Worm (Caenorhabditis elegans) whole organism, young adult: ENCODE results near the gene dhhc-1.
A peak's percentile ranks its signal among the peaks of the same experiment; 100 is the strongest.

Source experiments
- B0261.1 ChIP-seq: sonication (generic microtip); optimal IDR thresholded peaks from 2 replicates; lab custom pipeline; 2016; ENCODE audit warnings: mild to moderate bottlenecking, missing genetic modification characterization, moderate library complexity, missing compliant biosample characterization
- C06A6.2 ChIP-seq: fragments of 200-800 bp; sonication (Bioruptor generic); conservative IDR thresholded peaks from 2 replicates; pipeline ENCODE4 v1.3.6; 2022; ENCODE audit warnings: missing genetic modification characterization, missing compliant biosample characterization
- F39B2.1 ChIP-seq: fragments of 200-800 bp; sonication (Bioruptor generic); IDR thresholded peaks from 2 replicates; pipeline ENCODE4 v1.3.6; 2022; ENCODE audit warnings: missing genetic modification reagents, missing genetic modification characterization, missing compliant biosample characterization
- Y53F4B.3 ChIP-seq: fragments of 200-800 bp; sonication (Bioruptor generic); IDR thresholded peaks from 2 replicates; pipeline ENCODE4 v1.3.6; 2022; ENCODE audit warnings: missing genetic modification reagents, missing genetic modification characterization, missing compliant biosample characterization
- Y79H2A.3 ChIP-seq: fragments of 200-800 bp; sonication (Bioruptor generic); conservative IDR thresholded peaks from 2 replicates; pipeline ENCODE4 v1.3.6; 2022; ENCODE audit warnings: missing genetic modification reagents, missing genetic modification characterization, missing compliant biosample characterization
- attf-3 ChIP-seq: fragments of 200-800 bp; sonication (Bioruptor generic); conservative IDR thresholded peaks from 2 replicates; pipeline ENCODE4 v1.3.6; 2022; ENCODE audit warnings: missing genetic modification reagents, missing genetic modification characterization, missing compliant biosample characterization
- cebp-2 ChIP-seq: fragments of 200-800 bp; sonication (Bioruptor generic); IDR thresholded peaks from 2 replicates; pipeline ENCODE4 v1.3.6; 2022; ENCODE audit warnings: missing genetic modification characterization, missing compliant biosample characterization
- ceh-40 ChIP-seq: fragments of 200-800 bp; sonication (Bioruptor generic); IDR thresholded peaks from 2 replicates; pipeline ENCODE4 v1.3.6; 2022; ENCODE audit warnings: missing genetic modification characterization, missing compliant biosample characterization
- ceh-58 ChIP-seq: fragments of 200-800 bp; sonication (Bioruptor generic); IDR thresholded peaks from 2 replicates; pipeline ENCODE4 v1.3.6; 2022; ENCODE audit warnings: missing genetic modification characterization, missing compliant biosample characterization
- ceh-79 ChIP-seq: sonication (generic microtip); optimal IDR thresholded peaks from 2 replicates; lab custom pipeline; 2017; ENCODE audit warnings: mild to moderate bottlenecking, missing genetic modification characterization, missing compliant biosample characterization
- dpl-1 ChIP-seq: fragments of 150-350 bp; optimal IDR thresholded peaks from 2 replicates; lab custom pipeline; 2014; ENCODE audit warnings: missing biosample characterization, missing genetic modification reagents, missing genetic modification characterization
- let-526 ChIP-seq: fragments of 200-800 bp; sonication (Bioruptor generic); IDR thresholded peaks from 2 replicates; pipeline ENCODE4 v1.3.6; 2022; ENCODE audit warnings: missing genetic modification reagents, missing genetic modification characterization, missing compliant biosample characterization
- lin-40 ChIP-seq: sonication (generic microtip); optimal IDR thresholded peaks from 2 replicates; lab custom pipeline; 2016; ENCODE audit warnings: missing genetic modification characterization, mild to moderate bottlenecking, missing compliant biosample characterization, missing genotype, missing genetic modification reagents
- lin-54 ChIP-seq: fragments of 200-800 bp; sonication (Bioruptor generic); optimal IDR thresholded peaks from 2 replicates; lab custom pipeline; 2018; ENCODE audit warnings: mild to moderate bottlenecking, missing genetic modification characterization, missing compliant biosample characterization
- madf-6 ChIP-seq: fragments of 200-800 bp; sonication (Bioruptor generic); IDR thresholded peaks from 2 replicates; pipeline ENCODE4 v1.3.6; 2022; ENCODE audit warnings: missing genetic modification reagents, missing genetic modification characterization, missing compliant biosample characterization
- mel-28 ChIP-seq: sonication (generic microtip); optimal IDR thresholded peaks from 2 replicates; lab custom pipeline; 2016; ENCODE audit warnings: borderline replicate concordance, mild to moderate bottlenecking, missing genetic modification characterization, missing compliant biosample characterization
- nhr-27 ChIP-seq: fragments of 200-800 bp; sonication (Bioruptor generic); optimal IDR thresholded peaks from 2 replicates; lab custom pipeline; 2018; ENCODE audit warnings: mild to moderate bottlenecking, missing genetic modification characterization, moderate library complexity, missing compliant biosample characterization
- nhr-80 ChIP-seq: sonication (generic microtip); optimal IDR thresholded peaks from 2 replicates; lab custom pipeline; 2016; ENCODE audit warnings: missing genetic modification characterization, missing compliant biosample characterization
- pha-4 ChIP-seq: fragments of 150-350 bp; sonication (generic microtip); optimal IDR thresholded peaks from 2 replicates; lab custom pipeline; 2014; ENCODE audit warnings: missing biosample characterization, missing genetic modification reagents, missing genetic modification characterization
- sdz-38 ChIP-seq: sonication (generic microtip); optimal IDR thresholded peaks from 2 replicates; lab custom pipeline; 2016; ENCODE audit warnings: missing genotype, missing genetic modification characterization, missing compliant biosample characterization
- snpc-1.1 ChIP-seq: sonication (generic microtip); optimal IDR thresholded peaks from 2 replicates; lab custom pipeline; 2017; ENCODE audit warnings: missing genetic modification characterization, mild to moderate bottlenecking, missing compliant biosample characterization, antibody characterized with exemption, moderate library complexity, missing genotype, missing genetic modification reagents; ENCODE audit not compliant: insufficient read depth
- snpc-4 ChIP-seq, 5 experiments: fragments of 150-350 bp in 1 of 5; sonication (generic microtip) in 4 of 5; optimal IDR thresholded peaks; 2 replicates each; lab custom pipeline; 2014 to 2018; ENCODE audit warnings: missing genetic modification characterization in 5 of 5, missing biosample characterization in 3 of 5, antibody characterized with exemption in 2 of 5, mild to moderate bottlenecking in 2 of 5, missing compliant biosample characterization in 2 of 5, missing genotype in 2 of 5, moderate library complexity in 2 of 5, missing genetic modification reagents in 1 of 5
- xnd-1 ChIP-seq: sonication (generic microtip); optimal IDR thresholded peaks from 2 replicates; lab custom pipeline; 2016; ENCODE audit warnings: missing genotype, missing genetic modification reagents, missing genetic modification characterization, missing compliant biosample characterization
- ztf-3 ChIP-seq: fragments of 200-800 bp; sonication (Bioruptor generic); optimal IDR thresholded peaks from 2 replicates; lab custom pipeline; 2018; ENCODE audit warnings: mild to moderate bottlenecking, missing genetic modification characterization, missing compliant biosample characterization

dhhc-1 gene

DNA sequence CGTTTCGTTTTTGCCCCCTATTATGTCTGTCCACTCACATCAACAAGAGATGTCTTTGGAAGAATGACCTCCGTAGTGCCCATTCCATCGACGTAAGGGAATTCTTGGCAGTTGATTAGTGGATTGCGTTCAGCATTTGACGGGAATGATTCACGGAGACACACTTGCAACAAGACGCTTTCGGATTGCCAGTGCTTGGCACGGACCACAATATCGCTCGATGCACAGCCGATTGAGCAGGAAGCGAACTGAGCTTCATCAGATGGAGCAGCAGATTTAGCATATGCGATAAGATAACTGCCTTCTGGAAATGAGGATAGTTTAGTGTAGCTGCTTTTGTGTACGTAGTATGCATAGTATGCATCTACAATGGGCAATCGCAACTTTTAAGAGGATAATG is 3.3 kb upstream of the dhhc-1 start:
- TF ChIP-seq lin-54 (GFP tag; lab: Kevin White, UChicago) (no peak), cebp-2 (GFP tag; lab: Robert Waterston, UW) (0 out of 2 replicates have a peak, but pooled peaks have one; percentile 24)

- peak; percentile 54 for TF ChIP-seq nhr-80 (tag; lab: Kevin White, UChicago)
- no peak for TF ChIP-seq F39B2.1
- TF ChIP-seq C06A6.2 = no peak
- TF ChIP-seq madf-6 (GFP tag; lab: Robert Waterston, UW) = no peak
- no peak for TF ChIP-seq mel-28 (tag; lab: Kevin White, UChicago)
- TF ChIP-seq, all 124 proteins: peak for 1
Observed at ce11 chrX:15097763-15098162, 2.5 kb downstream of the dhhc-1 start, which contains the start of gene F09B12.3. Gene F09B12.3, minus strand, starts transcription at chrX:15097954.

ce11 chrX:15096277-15096676 is 3.9 kb downstream of the dhhc-1 start:
- TF ChIP-seq nhr-80 (tag; lab: Kevin White, UChicago) (peak; percentile 62), ceh-40 (no peak), C06A6.2 (no peak), let-526 (GFP tag; lab: Robert Waterston, UW) (no peak), ceh-79 (tag; lab: Kevin White, UChicago) (no peak), sdz-38 (no peak), F39B2.1 (no peak)

ce11 chrX:15094973-15095372 is 5.2 kb downstream of the dhhc-1 start, which contains the start of gene F09B12.7:
Gene F09B12.7, minus strand, starts transcription at chrX:15095073.
- no peak for TF ChIP-seq pha-4
- no peak for TF ChIP-seq xnd-1 (tag; lab: Kevin White, UChicago)
- no peak for TF ChIP-seq Y53F4B.3

- TF ChIP-seq snpc-1.1 (tag; lab: Kevin White, UChicago) (peak; percentile 57), ztf-3 (no peak), snpc-4 (GFP tag; optimal IDR thresholded peaks at IDR 0.05; lab: Kevin White, UChicago) (peak; percentile 47), snpc-4 (tag; optimal IDR thresholded peaks at IDR 0.05; lab: Kevin White, UChicago) (peak in 3 of 4 experiments; percentile 20 to 87 (median 84)), nhr-27 (tag; lab: Kevin White, UChicago) (no peak)
Observed at ce11 chrX:15092775-15093386, 7.3 kb downstream of the dhhc-1 start.

- TF ChIP-seq Y79H2A.3 (no peak), nhr-80 (tag; lab: Kevin White, UChicago) (peak; percentile 78)
Observed at ce11 chrX:15089123-15089522, 11.1 kb downstream of the dhhc-1 start, which contains the start of gene flr-4. Gene flr-4, plus strand, starts transcription at chrX:15089397.

DNA sequence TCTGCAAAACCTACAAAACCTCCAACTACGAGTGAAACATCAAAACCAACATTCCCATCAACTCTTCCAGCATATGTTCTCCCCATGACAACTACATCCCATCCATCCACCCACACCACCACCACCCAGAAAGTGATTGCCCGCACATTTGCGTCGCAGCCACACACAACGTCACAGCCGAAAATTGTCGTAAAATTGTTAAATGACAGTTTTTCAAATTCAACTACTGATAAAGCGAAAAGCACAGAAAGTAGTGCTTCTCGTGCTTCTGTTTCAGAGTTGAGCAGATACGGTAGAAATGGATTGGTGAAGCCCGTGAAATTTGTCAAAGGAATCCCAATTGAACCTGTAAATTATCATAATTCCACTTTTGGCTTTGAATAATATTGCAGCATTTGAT is 12.5 kb downstream of the dhhc-1 start:
- TF ChIP-seq dpl-1 (GFP tag; lab: Kevin White, UChicago) (no peak), nhr-80 (tag; lab: Kevin White, UChicago) (peak; percentile 52)

- no peak for TF ChIP-seq lin-54 (GFP tag; lab: Kevin White, UChicago)
- TF ChIP-seq attf-3 = no peak
- no peak for TF ChIP-seq lin-40
- no peak for TF ChIP-seq B0261.1 (tag; lab: Kevin White, UChicago)
- TF ChIP-seq ceh-58 = no peak
Observed at ce11 chrX:15084395-15084794, 15.8 kb downstream of the dhhc-1 start, which contains the start of gene F09B12.5. Gene F09B12.5, plus strand, starts transcription at chrX:15084695.
